Worm (Caenorhabditis elegans) whole organism, late embryonic: Measurements from ENCODE around the gene magu-1.

ENCODE experiments used
- C08G9.2 ChIP-seq: sonication (generic microtip); optimal IDR thresholded peaks from 2 replicates; lab custom pipeline; 2016; ENCODE audit warnings: mild to moderate bottlenecking, missing genetic modification characterization, moderate library complexity, missing compliant biosample characterization
- F13H6.1 ChIP-seq: sonication (generic microtip); optimal IDR thresholded peaks from 2 replicates; lab custom pipeline; 2016; ENCODE audit warnings: missing genetic modification characterization, missing compliant biosample characterization
- K09A11.1 ChIP-seq: sonication (generic microtip); optimal IDR thresholded peaks from 2 replicates; lab custom pipeline; 2017; ENCODE audit warnings: antibody characterized with exemption, mild to moderate bottlenecking, missing genetic modification characterization, missing compliant biosample characterization; ENCODE audit not compliant: insufficient read depth
- T23F11.4 ChIP-seq: fragments of 200-800 bp; sonication (Bioruptor generic); optimal IDR thresholded peaks from 2 replicates; lab custom pipeline; 2018; ENCODE audit warnings: mild to moderate bottlenecking, missing genetic modification characterization, missing compliant biosample characterization
- Y22D7AL.16 ChIP-seq: sonication (generic microtip); optimal IDR thresholded peaks from 2 replicates; lab custom pipeline; 2016; ENCODE audit warnings: missing genetic modification characterization, missing compliant biosample characterization
- ahr-1 ChIP-seq: sonication (generic microtip); optimal IDR thresholded peaks from 2 replicates; lab custom pipeline; 2016; ENCODE audit warnings: missing genetic modification characterization, missing compliant biosample characterization
- ama-1 ChIP-seq: fragments of 150-350 bp; optimal IDR thresholded peaks from 2 replicates; lab custom pipeline; 2014
- ceh-14 ChIP-seq: sonication (generic microtip); optimal IDR thresholded peaks from 2 replicates; lab custom pipeline; 2016; ENCODE audit warnings: missing genotype, missing genetic modification characterization, missing compliant biosample characterization
- ceh-18 ChIP-seq: sonication (generic microtip); optimal IDR thresholded peaks from 2 replicates; lab custom pipeline; 2016; ENCODE audit warnings: missing genetic modification characterization, missing compliant biosample characterization
- ceh-2 ChIP-seq: sonication (generic microtip); optimal IDR thresholded peaks from 2 replicates; lab custom pipeline; 2016; ENCODE audit warnings: missing genotype, missing genetic modification characterization, missing compliant biosample characterization
- ceh-22 ChIP-seq: sonication (generic microtip); optimal IDR thresholded peaks from 2 replicates; lab custom pipeline; 2017; ENCODE audit warnings: missing biosample characterization, missing genetic modification characterization
- ceh-31 ChIP-seq: sonication (generic microtip); optimal IDR thresholded peaks from 2 replicates; lab custom pipeline; 2016; ENCODE audit warnings: missing genetic modification characterization, missing compliant biosample characterization
- ceh-34 ChIP-seq: sonication (generic microtip); optimal IDR thresholded peaks from 2 replicates; lab custom pipeline; 2016; ENCODE audit warnings: mild to moderate bottlenecking, missing genetic modification characterization, missing compliant biosample characterization
- ceh-48 ChIP-seq: sonication (generic microtip); optimal IDR thresholded peaks from 2 replicates; lab custom pipeline; 2016; ENCODE audit warnings: missing genetic modification characterization, inconsistent platforms, missing compliant biosample characterization
- ceh-9 ChIP-seq: sonication (generic microtip); optimal IDR thresholded peaks from 2 replicates; lab custom pipeline; 2016; ENCODE audit warnings: mild to moderate bottlenecking, missing genetic modification characterization, inconsistent platforms, missing compliant biosample characterization
- che-1 ChIP-seq: sonication (generic microtip); optimal IDR thresholded peaks from 2 replicates; lab custom pipeline; 2016; ENCODE audit warnings: mild to moderate bottlenecking, missing genetic modification characterization, missing compliant biosample characterization
- elt-2 ChIP-seq: sonication (generic microtip); optimal IDR thresholded peaks from 2 replicates; lab custom pipeline; 2016; ENCODE audit warnings: missing genetic modification reagents, missing genetic modification characterization, missing compliant biosample characterization
- ets-4 ChIP-seq: sonication (generic microtip); optimal IDR thresholded peaks from 2 replicates; lab custom pipeline; 2016; ENCODE audit warnings: missing genetic modification characterization, missing compliant biosample characterization
- eyg-1 ChIP-seq: sonication (generic microtip); optimal IDR thresholded peaks from 2 replicates; lab custom pipeline; 2016; ENCODE audit warnings: missing genotype, missing genetic modification characterization, missing compliant biosample characterization
- fkh-6 ChIP-seq: sonication (generic microtip); optimal IDR thresholded peaks from 2 replicates; lab custom pipeline; 2016; ENCODE audit warnings: missing genetic modification characterization, missing compliant biosample characterization
- gmeb-2 ChIP-seq: sonication (generic microtip); optimal IDR thresholded peaks from 2 replicates; lab custom pipeline; 2016; ENCODE audit warnings: missing genetic modification characterization, inconsistent platforms, missing compliant biosample characterization
- hlh-13 ChIP-seq: fragments of 200-800 bp; sonication (Bioruptor generic); optimal IDR thresholded peaks from 2 replicates; lab custom pipeline; 2018; ENCODE audit warnings: mild to moderate bottlenecking, missing genetic modification characterization, missing compliant biosample characterization
- hlh-6 ChIP-seq: sonication (generic microtip); optimal IDR thresholded peaks from 2 replicates; lab custom pipeline; 2016; ENCODE audit warnings: missing genotype, missing genetic modification characterization, missing compliant biosample characterization
- lim-6 ChIP-seq: sonication (generic microtip); optimal IDR thresholded peaks from 2 replicates; lab custom pipeline; 2016; ENCODE audit warnings: missing genetic modification characterization, missing compliant biosample characterization
- lin-11 ChIP-seq: fragments of 200-800 bp; sonication (Bioruptor generic); optimal IDR thresholded peaks from 2 replicates; lab custom pipeline; 2018; ENCODE audit warnings: mild to moderate bottlenecking, missing genetic modification characterization, missing compliant biosample characterization
- nfya-1 ChIP-seq: sonication (generic microtip); optimal IDR thresholded peaks from 2 replicates; lab custom pipeline; 2017; ENCODE audit warnings: missing genetic modification characterization, mild to moderate bottlenecking, missing compliant biosample characterization, antibody characterized with exemption, moderate library complexity
- nhr-11 ChIP-seq: fragments of 150-350 bp; optimal IDR thresholded peaks from 2 replicates; lab custom pipeline; 2014; ENCODE audit warnings: missing biosample characterization, missing genetic modification characterization
- nhr-232 ChIP-seq: sonication (generic microtip); optimal IDR thresholded peaks from 2 replicates; lab custom pipeline; 2016; ENCODE audit warnings: missing genetic modification characterization, missing compliant biosample characterization
- odd-2 ChIP-seq: sonication (generic microtip); optimal IDR thresholded peaks from 2 replicates; lab custom pipeline; 2017; ENCODE audit warnings: antibody characterized with exemption, mild to moderate bottlenecking, missing genetic modification characterization, missing compliant biosample characterization
- pat-9 ChIP-seq: fragments of 200-800 bp; sonication (Bioruptor generic); optimal IDR thresholded peaks from 2 replicates; lab custom pipeline; 2018; ENCODE audit warnings: mild to moderate bottlenecking, missing genetic modification characterization, moderate library complexity, missing compliant biosample characterization
- pax-1 ChIP-seq: fragments of 150-350 bp; optimal IDR thresholded peaks from 2 replicates; lab custom pipeline; 2014; ENCODE audit warnings: missing biosample characterization, missing genetic modification characterization
- pha-2 ChIP-seq: sonication (generic microtip); optimal IDR thresholded peaks from 2 replicates; lab custom pipeline; 2017; ENCODE audit warnings: mild to moderate bottlenecking, missing genetic modification characterization, missing compliant biosample characterization
- pqm-1 ChIP-seq: sonication (generic microtip); optimal IDR thresholded peaks from 2 replicates; lab custom pipeline; 2016; ENCODE audit warnings: missing genetic modification characterization, missing compliant biosample characterization
- pros-1 ChIP-seq: fragments of 150-350 bp; optimal IDR thresholded peaks from 2 replicates; lab custom pipeline; 2014; ENCODE audit warnings: missing biosample characterization, missing genetic modification reagents, missing genetic modification characterization
- rnt-1 ChIP-seq: sonication (generic microtip); optimal IDR thresholded peaks from 2 replicates; lab custom pipeline; 2016; ENCODE audit warnings: missing genetic modification characterization, missing compliant biosample characterization
- sox-2 ChIP-seq: fragments of 200-800 bp; sonication (Bioruptor generic); IDR thresholded peaks from 2 replicates; pipeline ENCODE4 v1.3.6; 2022; ENCODE audit warnings: missing genetic modification reagents, missing genetic modification characterization, missing compliant biosample characterization
- syd-9 ChIP-seq: sonication (generic microtip); optimal IDR thresholded peaks from 2 replicates; lab custom pipeline; 2016; ENCODE audit warnings: mild to moderate bottlenecking, missing genetic modification characterization, moderate library complexity, missing compliant biosample characterization
- tbx-2 ChIP-seq: sonication (generic microtip); optimal IDR thresholded peaks from 2 replicates; lab custom pipeline; 2016; ENCODE audit warnings: missing genetic modification characterization, missing compliant biosample characterization
- tbx-7 ChIP-seq: sonication (generic microtip); optimal IDR thresholded peaks from 2 replicates; lab custom pipeline; 2016; ENCODE audit warnings: missing genotype, missing genetic modification characterization, missing compliant biosample characterization
- ttx-3 ChIP-seq: sonication (generic microtip); optimal IDR thresholded peaks from 2 replicates; lab custom pipeline; 2016; ENCODE audit warnings: missing genetic modification reagents, missing genetic modification characterization, missing compliant biosample characterization
- unc-42 ChIP-seq: sonication (generic microtip); optimal IDR thresholded peaks from 2 replicates; lab custom pipeline; 2016; ENCODE audit warnings: missing genotype, missing genetic modification characterization, missing compliant biosample characterization
- unc-55 ChIP-seq: sonication (generic microtip); optimal IDR thresholded peaks from 2 replicates; lab custom pipeline; 2017; ENCODE audit warnings: missing biosample characterization, missing genetic modification reagents, missing genetic modification characterization
- unc-86 ChIP-seq: sonication (generic microtip); optimal IDR thresholded peaks from 2 replicates; lab custom pipeline; 2016; ENCODE audit warnings: missing genetic modification characterization, missing compliant biosample characterization
- zip-5 ChIP-seq: sonication (generic microtip); optimal IDR thresholded peaks from 2 replicates; lab custom pipeline; 2016; ENCODE audit warnings: missing genetic modification characterization, missing compliant biosample characterization
- ztf-16 ChIP-seq: sonication (generic microtip); optimal IDR thresholded peaks from 2 replicates; lab custom pipeline; 2017; ENCODE audit warnings: missing genetic modification characterization, missing compliant biosample characterization

The magu-1 gene

DNA sequence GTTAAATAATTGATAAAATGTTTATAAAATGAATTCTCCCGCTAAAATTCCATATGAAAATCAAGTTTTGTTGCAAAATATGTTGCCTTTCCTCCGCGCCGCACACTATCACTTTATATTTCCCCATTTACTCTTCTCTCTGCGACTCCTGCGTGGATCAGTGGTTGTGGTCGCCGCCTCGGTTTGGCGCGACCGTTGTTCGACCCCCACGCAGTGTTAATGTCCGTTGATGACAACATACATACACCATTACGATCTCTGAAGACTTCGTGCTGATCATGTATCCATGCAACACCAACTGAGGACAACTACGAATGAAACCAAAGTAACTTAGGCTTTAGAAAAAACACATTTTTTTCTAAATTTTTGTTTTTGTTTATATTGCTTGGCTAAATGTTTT, 31.1 kb upstream of the magu-1 start (continued):
- TF ChIP-seq K09A11.1 (tag; lab: Kevin White, UChicago) (no peak), C08G9.2 (tag; lab: Kevin White, UChicago) (peak; percentile 78), pat-9 (tag; lab: Kevin White, UChicago) (peak; percentile 89), ceh-31 (tag; lab: Kevin White, UChicago) (peak; percentile 78), nhr-11 (no peak), F13H6.1 (tag; lab: Kevin White, UChicago) (peak; percentile 80), pros-1 (peak; percentile 82), ceh-14 (tag; lab: Kevin White, UChicago) (peak; percentile 93), tbx-2 (tag; lab: Kevin White, UChicago) (peak; percentile 80), ceh-48 (tag; lab: Kevin White, UChicago) (peak; percentile 75), ttx-3 (no peak), ceh-34 (peak; percentile 88), ztf-16 (tag; lab: Kevin White, UChicago) (peak; percentile 88), nhr-232 (tag; lab: Kevin White, UChicago) (peak; percentile 66), pqm-1 (peak; percentile 87), gmeb-2 (tag; lab: Kevin White, UChicago) (peak; percentile 90), Y22D7AL.16 (tag; lab: Kevin White, UChicago) (peak; percentile 84), ceh-9 (tag; lab: Kevin White, UChicago) (peak; percentile 81), ceh-22 (tag; lab: Kevin White, UChicago) (no peak), ama-1 (lab: Kevin White, UChicago) (no peak), eyg-1 (tag; lab: Kevin White, UChicago) (peak; percentile 54), rnt-1 (peak; percentile 92), sox-2 (GFP tag; lab: Robert Waterston, UW) (peak; percentile 43; the same call in 1 of the 2 replicates), unc-86 (tag; lab: Kevin White, UChicago) (peak; percentile 62), syd-9 (tag; lab: Kevin White, UChicago) (peak; percentile 92), pha-2 (tag; lab: Kevin White, UChicago) (peak; percentile 86), ahr-1 (tag; lab: Kevin White, UChicago) (peak; percentile 22), unc-55 (GFP tag; lab: Kevin White, UChicago) (no peak), hlh-6 (peak; percentile 88), tbx-7 (peak; percentile 0), fkh-6 (tag; lab: Kevin White, UChicago) (peak; percentile 87), odd-2 (tag; lab: Kevin White, UChicago) (no peak), T23F11.4 (GFP tag; lab: Kevin White, UChicago) (peak; percentile 89), ceh-2 (tag; lab: Kevin White, UChicago) (peak; percentile 83), pax-1 (tag; lab: Kevin White, UChicago) (no peak), ets-4 (peak; percentile 70), zip-5 (peak; percentile 35), elt-2 (tag; lab: Kevin White, UChicago) (no peak), lim-6 (tag; lab: Kevin White, UChicago) (peak; percentile 70), che-1 (tag; lab: Kevin White, UChicago) (peak; percentile 88), nfya-1 (tag; lab: Kevin White, UChicago) (peak; percentile 66), lin-11 (tag; lab: Kevin White, UChicago) (peak; percentile 80), hlh-13 (GFP tag; lab: Kevin White, UChicago) (peak; percentile 87), ceh-18 (peak; percentile 88), unc-42 (tag; lab: Kevin White, UChicago) (peak; percentile 56)
